Worm (Caenorhabditis elegans) whole organism, mixed stage, embryonic: ENCODE data around the gene K05F6.10.

Experiments
- cnd-1 ChIP-seq: fragments of 200-800 bp; sonication (Bioruptor generic); optimal IDR thresholded peaks from 2 replicates; lab custom pipeline; 2018; ENCODE audit warnings: mild to moderate bottlenecking, missing genetic modification characterization, missing compliant biosample characterization
- elt-1 ChIP-seq: sonication (generic microtip); optimal IDR thresholded peaks from 2 replicates; lab custom pipeline; 2017; ENCODE audit warnings: missing genetic modification characterization, mild to moderate bottlenecking, missing compliant biosample characterization, antibody characterized with exemption, moderate library complexity, borderline replicate concordance; ENCODE audit not compliant: insufficient read depth
- elt-3 ChIP-seq: fragments of 150-350 bp; optimal IDR thresholded peaks from 2 replicates; lab custom pipeline; 2014; ENCODE audit warnings: missing biosample characterization, missing genetic modification characterization
- lsy-2 ChIP-seq: fragments of 150-350 bp; optimal IDR thresholded peaks from 2 replicates; lab custom pipeline; 2014; ENCODE audit warnings: missing biosample characterization, missing genetic modification characterization
- mab-5 ChIP-seq: fragments of 150-350 bp; optimal IDR thresholded peaks from 2 replicates; lab custom pipeline; 2014; ENCODE audit warnings: missing biosample characterization, missing genetic modification characterization
- mls-2 ChIP-seq: sonication (generic microtip); optimal IDR thresholded peaks from 2 replicates; lab custom pipeline; 2016; ENCODE audit warnings: mild to moderate bottlenecking, missing genetic modification characterization, moderate library complexity, missing compliant biosample characterization
- nhr-12 ChIP-seq: fragments of 150-350 bp; optimal IDR thresholded peaks from 2 replicates; lab custom pipeline; 2014; ENCODE audit warnings: missing biosample characterization, missing genetic modification characterization
- nhr-28 ChIP-seq: fragments of 150-350 bp; optimal IDR thresholded peaks from 2 replicates; lab custom pipeline; 2014; ENCODE audit warnings: missing biosample characterization, missing genetic modification characterization
- pha-4 ChIP-seq: fragments of 150-350 bp; optimal IDR thresholded peaks from 2 replicates; lab custom pipeline; 2018; ENCODE audit warnings: missing biosample characterization, missing genetic modification reagents, missing genetic modification characterization
- snpc-4 ChIP-seq: fragments of 150-350 bp; optimal IDR thresholded peaks from 2 replicates; lab custom pipeline; 2014; ENCODE audit warnings: missing biosample characterization, missing genetic modification characterization
- tbx-8 ChIP-seq: fragments of 200-800 bp; sonication (Bioruptor generic); optimal IDR thresholded peaks from 2 replicates; lab custom pipeline; 2018; ENCODE audit warnings: mild to moderate bottlenecking, missing genetic modification characterization, moderate library complexity, missing compliant biosample characterization
- unc-62 ChIP-seq: fragments of 150-350 bp; optimal IDR thresholded peaks from 2 replicates; lab custom pipeline; 2014; ENCODE audit warnings: missing biosample characterization, missing genetic modification reagents, missing genetic modification characterization
- zip-8 ChIP-seq: fragments of 150-350 bp; optimal IDR thresholded peaks from 2 replicates; lab custom pipeline; 2014; ENCODE audit warnings: missing biosample characterization, missing genetic modification characterization

ce11 chrII:1618948-1619347, 43.0 kb upstream of the K05F6.10 start, which contains the start of gene fbxa-166:
- TF ChIP-seq unc-62 (no peak), cnd-1 (no peak), nhr-12 (tag; lab: Kevin White, UChicago) (no peak), mls-2 (tag; lab: Kevin White, UChicago) (no peak), pha-4 (tag; lab: Kevin White, UChicago) (no peak), elt-3 (no peak), lsy-2 (tag; lab: Kevin White, UChicago) (no peak), zip-8 (tag; lab: Kevin White, UChicago) (no peak), snpc-4 (tag; lab: Kevin White, UChicago) (no peak), nhr-28 (tag; lab: Kevin White, UChicago) (no peak), elt-1 (no peak), tbx-8 (GFP tag; lab: Kevin White, UChicago) (no peak), mab-5 (tag; lab: Kevin White, UChicago) (no peak)
